Fruit fly (Drosophila melanogaster) whole organism, wandering third instar larva: ENCODE results near the gene CG43156.

Source experiments
- HLH106 ChIP-seq: fragments of 200-800 bp; optimal IDR thresholded peaks from 3 replicates; lab custom pipeline; 2019; ENCODE audit warnings: missing biosample characterization, mild to moderate bottlenecking, missing genetic modification characterization, moderate library complexity
- Hnf4 ChIP-seq: fragments of 200-800 bp; sonication (Bioruptor generic); optimal IDR thresholded peaks from 2 replicates; lab custom pipeline; 2016; ENCODE audit warnings: missing biosample characterization, mild to moderate bottlenecking, missing genetic modification characterization
- Hr78 ChIP-seq: fragments of >200 bp; optimal IDR thresholded peaks from 2 replicates; lab custom pipeline; 2017; ENCODE audit warnings: missing biosample characterization, missing genetic modification characterization
- Hr83 ChIP-seq: fragments of 200-300 bp; sonication (Bioruptor generic); optimal IDR thresholded peaks from 2 replicates; lab custom pipeline; 2016; ENCODE audit warnings: missing biosample characterization, mild to moderate bottlenecking, missing genetic modification characterization, moderate library complexity; ENCODE audit not compliant: poor library complexity, severe bottlenecking
- Myc ChIP-seq: fragments of >200 bp; optimal IDR thresholded peaks from 2 replicates; lab custom pipeline; 2017
- Sp1 ChIP-seq: fragments of 200-800 bp; sonication (Bioruptor generic); optimal IDR thresholded peaks from 3 replicates; lab custom pipeline; 2019; ENCODE audit warnings: missing biosample characterization, mild to moderate bottlenecking, missing genetic modification characterization, moderate library complexity
- h ChIP-seq: fragments of 200-800 bp; sonication (Bioruptor generic); optimal IDR thresholded peaks from 3 replicates; lab custom pipeline; 2016; ENCODE audit warnings: missing biosample characterization, mild to moderate bottlenecking, missing genetic modification characterization
- sv ChIP-seq: fragments of 200-800 bp; sonication (Bioruptor generic); optimal IDR thresholded peaks from 3 replicates; lab custom pipeline; 2016; ENCODE audit warnings: missing biosample characterization, missing genetic modification characterization
- usp ChIP-seq: fragments of >200 bp; optimal IDR thresholded peaks from 2 replicates; lab custom pipeline; 2017; ENCODE audit warnings: missing biosample characterization, missing genetic modification characterization

DNA sequence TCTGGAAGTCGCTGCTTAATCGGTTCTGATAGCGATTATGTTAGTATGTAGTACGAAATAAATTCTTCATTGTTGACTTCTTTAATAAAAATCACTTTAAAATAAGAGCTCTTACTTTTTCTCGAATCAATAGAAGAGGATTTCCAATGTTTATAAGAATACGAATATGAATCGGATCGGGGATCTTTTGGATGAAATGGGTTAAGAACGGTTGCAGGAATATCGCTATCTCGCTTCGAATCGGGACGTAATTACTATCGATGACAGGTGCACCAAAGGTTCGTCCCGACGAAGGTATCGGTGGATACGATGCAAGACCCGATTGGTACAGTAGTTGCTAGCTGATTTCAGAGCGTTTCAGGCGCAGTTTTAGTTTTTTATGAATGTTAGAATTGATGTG is 13.0 kb downstream of the CG43156 start, which contains the start of gene wisp:
- TF ChIP-seq usp (no peak), Hr78 (GFP tag; lab: Kevin White, UChicago) (no peak), HLH106 (no peak), Hnf4 (no peak), Sp1 (GFP tag; lab: Kevin White, UChicago) (no peak), Myc (lab: Kevin White, UChicago) (no peak), h (GFP tag; lab: Kevin White, UChicago) (no peak), sv (no peak), Hr83 (GFP tag; lab: Kevin White, UChicago) (no peak)
